Worm (Caenorhabditis elegans): ENCODE data around the gene K12G11.6.

DNA sequence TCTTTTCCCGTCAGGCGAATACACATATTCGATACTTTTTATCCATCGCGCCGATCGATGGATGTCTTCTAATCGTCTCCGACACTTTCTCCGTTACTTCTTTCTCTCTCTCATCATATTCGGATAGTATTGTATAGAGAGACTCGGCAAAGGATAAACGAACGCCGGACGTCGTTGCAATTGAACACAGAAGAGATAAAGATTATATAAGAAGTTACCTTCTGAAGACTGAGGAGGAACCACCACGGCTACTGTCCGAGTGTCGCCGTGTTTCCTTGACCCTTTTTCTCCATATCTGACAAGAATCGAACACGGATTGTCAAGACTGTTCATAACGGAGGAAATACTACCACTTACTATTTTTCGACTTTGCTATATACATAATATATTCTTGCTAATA, 5.0 kb downstream of the K12G11.6 start, which contains the start of gene sma-1:
- TF ChIP-seq ztf-4 (tag; optimal IDR thresholded peaks at IDR 0.05) (no peak), skn-1 (tag; optimal IDR thresholded peaks at IDR 0.05) (no peak), pqm-1 (tag; optimal IDR thresholded peaks at IDR 0.05) (no peak), nhr-11 (tag; optimal IDR thresholded peaks at IDR 0.05) (no peak), tlp-1 (tag; optimal IDR thresholded peaks at IDR 0.05) (no peak), fos-1 (tag; optimal IDR thresholded peaks at IDR 0.05) (no peak), ama-1 (optimal IDR thresholded peaks at IDR 0.05) (no peak), lin-13 (GFP tag; optimal IDR thresholded peaks at IDR 0.05) (no peak), lsy-2 (tag; optimal IDR thresholded peaks at IDR 0.05) (no peak), elt-2 (tag; optimal IDR thresholded peaks at IDR 0.05) (no peak), unc-30 (tag; optimal IDR thresholded peaks at IDR 0.05) (no peak), pax-3 (tag; optimal IDR thresholded peaks at IDR 0.05) (no peak), nhr-77 (tag; optimal IDR thresholded peaks at IDR 0.05) (no peak), nhr-76 (tag; optimal IDR thresholded peaks at IDR 0.05) (no peak)
